Fruit fly (Drosophila melanogaster) S2 (cell line): ENCODE results near the gene CG5126.

ENCODE experiments used
- CG8478 ChIP-seq: fragments of >200 bp; optimal IDR thresholded peaks from 2 replicates; lab custom pipeline; 2018
- CTCF ChIP-seq, 2 experiments: fragments of >200 bp; optimal IDR thresholded peaks; 2 replicates each; lab custom pipeline; 2018

The CG5126 gene

dm6 chr2L:1183799-1184198, at the start of gene CG5126, which contains the start of gene Tgt:
Gene CG5126 (minus strand): TSS chr2L:1184020.
Gene Tgt (plus strand): TSS chr2L:1184065.
- TF ChIP-seq CTCF (optimal IDR thresholded peaks at IDR 0.05; lab: Kevin White, UChicago) = peak; percentile 68 to 83
- TF ChIP-seq CG8478 (lab: Kevin White, UChicago) = no peak

dm6 chr2L:1230691-1231090, 46.9 kb upstream of the CG5126 start:
- TF ChIP-seq CG8478 (lab: Kevin White, UChicago) = no peak
- no peak for TF ChIP-seq CTCF (optimal IDR thresholded peaks at IDR 0.05; lab: Kevin White, UChicago)

DNA sequence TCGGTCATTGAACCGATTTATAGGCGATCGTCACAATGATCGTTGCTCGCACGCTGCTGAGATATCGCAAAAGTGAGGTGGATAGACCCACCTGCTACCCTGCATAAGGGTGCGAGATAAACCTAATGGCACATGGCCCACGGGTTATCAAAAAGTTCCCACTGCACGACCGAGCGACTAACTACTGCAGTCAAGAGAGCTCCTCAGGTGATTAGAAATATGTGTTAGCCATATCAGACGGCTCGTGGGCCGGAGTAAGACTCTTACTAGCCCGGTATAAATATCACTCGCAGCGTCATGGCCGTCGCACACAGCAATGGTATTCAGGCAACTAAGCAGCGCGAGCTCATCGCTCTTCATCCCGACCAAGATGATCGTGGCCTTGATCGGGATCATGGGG, 35.2 kb upstream of the CG5126 start, which contains the start of gene CG42329:
Gene CG42329 (plus strand): TSS at position 301 of the 400 bp plus-strand sequence.
- TF ChIP-seq CG8478 (lab: Kevin White, UChicago) (no peak), CTCF (optimal IDR thresholded peaks at IDR 0.05; lab: Kevin White, UChicago) (no peak)

DNA sequence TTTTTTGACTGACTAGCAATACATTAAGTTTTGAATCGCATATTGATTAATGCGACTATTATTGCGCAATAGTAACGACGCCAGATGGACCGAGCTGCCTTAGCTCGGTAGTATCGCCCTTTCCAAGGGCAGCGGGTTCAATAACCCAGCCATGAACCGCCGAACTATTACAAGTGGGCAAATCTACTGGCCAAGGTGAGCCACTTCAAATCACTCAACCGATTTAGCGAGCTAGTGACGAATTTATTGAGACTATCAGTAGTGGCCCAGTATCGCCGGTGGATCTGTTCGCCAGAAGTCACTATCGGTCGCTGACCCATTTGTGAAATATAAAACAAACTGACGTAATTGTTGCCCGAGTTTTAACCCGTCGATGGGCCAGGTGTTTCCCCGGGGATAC, 34.7 kb upstream of the CG5126 start:
- no peak for TF ChIP-seq CTCF (optimal IDR thresholded peaks at IDR 0.05; lab: Kevin White, UChicago)
- no peak for TF ChIP-seq CG8478 (lab: Kevin White, UChicago)

- TF ChIP-seq CG8478 (lab: Kevin White, UChicago) (no peak), CTCF (optimal IDR thresholded peaks at IDR 0.05; lab: Kevin White, UChicago) (no peak)
These were observed 34.2 kb upstream of the CG5126 start for dm6 chr2L:1217892-1218473.

- no peak for TF ChIP-seq CTCF (optimal IDR thresholded peaks at IDR 0.05; lab: Kevin White, UChicago)
- no peak for TF ChIP-seq CG8478 (lab: Kevin White, UChicago)
These were observed 33.3 kb upstream of the CG5126 start for dm6 chr2L:1217033-1217612.

DNA sequence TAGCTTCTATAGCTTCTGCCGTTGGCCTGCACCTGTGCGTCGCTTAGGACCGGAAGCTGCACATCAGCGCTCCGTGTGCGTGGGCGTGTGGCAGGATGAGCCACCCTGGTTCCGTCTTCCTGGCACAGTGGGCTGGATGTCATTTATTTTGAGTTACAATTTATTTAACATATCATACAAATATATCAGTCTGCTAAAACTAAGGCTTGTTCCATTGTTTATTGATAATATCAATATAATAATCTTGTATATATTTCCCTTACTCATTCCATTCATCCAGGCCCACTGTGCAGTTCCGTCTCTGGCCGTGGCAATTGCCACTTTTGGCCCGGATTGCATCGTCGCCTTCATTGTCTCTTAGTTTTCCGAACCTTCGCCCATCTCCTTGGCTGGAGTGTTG, 30.6 kb upstream of the CG5126 start:
- TF ChIP-seq CG8478 (lab: Kevin White, UChicago) (no peak), CTCF (optimal IDR thresholded peaks at IDR 0.05; lab: Kevin White, UChicago) (no peak)

DNA sequence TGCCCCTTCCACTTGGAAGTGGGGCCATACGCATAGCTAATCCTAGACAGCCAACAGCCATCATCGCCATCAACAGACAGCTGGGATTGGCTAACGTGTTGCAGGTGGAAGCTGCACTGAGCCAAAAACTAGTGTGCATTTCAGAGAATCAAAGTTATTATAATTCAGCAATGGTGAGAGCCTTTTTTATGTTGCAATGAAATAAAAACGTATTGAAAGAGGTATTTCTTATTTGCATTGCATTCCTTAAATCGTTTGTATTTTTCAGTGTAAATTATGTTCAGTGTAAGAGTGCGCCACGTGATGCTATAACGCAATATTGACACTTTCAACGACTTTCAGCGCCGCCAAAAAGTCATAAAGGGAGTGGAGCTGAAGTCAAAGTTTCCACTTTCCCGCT, 29.8 kb upstream of the CG5126 start:
- TF ChIP-seq CG8478 (lab: Kevin White, UChicago) (no peak), CTCF (optimal IDR thresholded peaks at IDR 0.05; lab: Kevin White, UChicago) (no peak)

DNA sequence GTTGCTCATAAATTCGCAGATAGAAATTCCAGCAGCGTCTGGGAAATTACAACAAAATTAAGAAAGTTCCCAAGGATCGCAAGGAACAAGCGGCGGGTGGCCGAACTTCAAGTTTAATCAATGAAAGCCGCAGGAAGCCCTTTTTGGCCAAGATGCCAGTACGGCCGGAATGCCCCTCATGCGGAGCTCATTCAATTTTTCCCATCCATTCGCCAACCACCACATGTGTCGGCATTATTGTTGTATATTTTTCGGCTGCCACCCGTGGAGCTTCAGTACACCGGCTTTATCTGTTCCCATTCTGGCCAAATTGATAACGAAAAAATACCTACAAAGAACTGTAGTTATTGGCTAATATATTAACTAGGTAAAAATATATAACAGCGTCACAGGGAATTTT, 27.7 kb upstream of the CG5126 start:
- TF ChIP-seq CG8478 (lab: Kevin White, UChicago) (no peak), CTCF (optimal IDR thresholded peaks at IDR 0.05; lab: Kevin White, UChicago) (no peak)

DNA sequence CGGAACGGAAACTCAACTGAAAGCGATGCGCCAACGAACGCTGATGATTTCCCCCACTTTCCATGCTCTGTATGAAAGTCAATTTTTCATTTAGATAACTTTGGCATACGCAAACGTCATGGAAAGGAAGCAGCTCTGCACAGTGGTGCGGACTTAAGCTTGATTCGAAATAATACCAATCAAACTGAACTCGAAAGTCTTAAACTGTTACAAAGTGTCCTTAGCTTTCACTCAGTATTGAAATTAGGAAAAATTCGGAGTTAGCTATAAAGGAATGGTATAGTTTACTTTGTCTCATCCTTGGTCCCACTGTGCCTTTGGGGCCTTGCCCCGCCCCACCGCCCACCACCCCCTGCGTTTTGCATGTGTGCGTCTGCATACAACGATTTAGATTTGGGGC, 23.6 kb upstream of the CG5126 start:
- TF ChIP-seq CG8478 (lab: Kevin White, UChicago) (no peak), CTCF (optimal IDR thresholded peaks at IDR 0.05; lab: Kevin White, UChicago) (no peak)

DNA sequence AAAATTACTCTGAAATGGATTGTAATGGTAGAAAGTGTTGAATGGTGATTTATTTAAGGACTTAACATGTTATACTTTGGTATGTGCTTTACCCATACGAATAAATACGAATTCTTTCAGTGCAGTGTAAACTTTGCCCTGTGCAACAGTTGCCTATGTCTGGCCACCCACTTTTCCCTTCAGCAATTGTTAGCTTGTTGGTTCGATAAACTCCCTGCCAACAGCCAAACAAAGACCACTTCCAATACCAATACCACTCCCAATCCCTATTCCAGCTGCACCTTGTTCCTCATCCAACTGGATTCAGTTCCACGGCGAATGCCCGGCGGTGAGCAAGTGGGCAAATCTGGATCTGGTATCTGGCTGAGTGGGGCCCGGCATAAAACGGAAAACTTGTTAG, 20.1 kb upstream of the CG5126 start, which contains the start of gene CG14342:
Gene CG14342 (plus strand): TSS at position 301 of the 400 bp plus-strand sequence.
- no peak for TF ChIP-seq CG8478 (lab: Kevin White, UChicago)
- TF ChIP-seq CTCF (optimal IDR thresholded peaks at IDR 0.05; lab: Kevin White, UChicago) = no peak

- TF ChIP-seq CG8478 (lab: Kevin White, UChicago) (no peak), CTCF (optimal IDR thresholded peaks at IDR 0.05; lab: Kevin White, UChicago) (no peak)
These were observed 18.6 kb upstream of the CG5126 start for dm6 chr2L:1202445-1202844.

- TF ChIP-seq CTCF (optimal IDR thresholded peaks at IDR 0.05; lab: Kevin White, UChicago) = no peak
- no peak for TF ChIP-seq CG8478 (lab: Kevin White, UChicago)
These were observed 17.6 kb upstream of the CG5126 start for dm6 chr2L:1201396-1201837.

DNA sequence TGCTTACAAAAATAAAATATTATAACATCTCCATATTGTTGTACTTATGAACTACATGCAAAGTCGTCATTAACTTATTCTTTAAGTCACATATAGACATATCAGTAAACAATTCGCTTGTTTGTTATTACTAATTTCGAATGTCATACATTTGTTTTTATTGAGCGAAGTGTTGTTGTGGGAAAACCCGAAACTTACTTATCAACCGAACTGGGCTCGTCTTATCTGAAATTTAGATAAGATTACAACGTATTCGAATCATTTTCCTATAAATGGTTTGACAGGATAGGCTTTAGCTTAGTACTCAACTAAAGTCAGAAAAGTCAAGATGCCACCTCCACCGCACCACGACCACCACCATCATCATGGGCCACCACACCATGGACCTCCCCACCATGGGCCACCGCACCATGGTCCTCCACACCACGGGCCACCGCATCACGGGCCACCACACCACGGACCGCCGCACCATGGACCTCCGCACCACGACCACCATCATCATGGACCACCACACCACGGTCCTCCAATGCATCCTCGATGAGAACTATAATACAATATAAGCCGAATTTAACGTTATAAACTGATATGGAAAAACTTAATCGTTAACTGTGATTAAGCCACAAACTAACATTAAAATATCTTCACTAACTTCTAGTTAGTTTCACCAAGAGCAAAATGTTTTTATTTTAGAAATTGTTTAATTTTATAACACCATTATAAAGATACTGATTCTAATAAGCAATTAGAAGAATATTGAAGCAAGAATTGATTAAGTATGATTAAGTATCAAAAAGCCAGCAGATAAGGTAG, 16.3 kb upstream of the CG5126 start, which contains the start of the genes CG43349 and CG5011:
Gene CG43349 (plus strand): TSS at position 294 of the 810 bp plus-strand sequence.
Gene CG5011 (plus strand): TSS at position 760 of the 810 bp plus-strand sequence.
- no peak for TF ChIP-seq CG8478 (lab: Kevin White, UChicago)
- TF ChIP-seq CTCF (optimal IDR thresholded peaks at IDR 0.05; lab: Kevin White, UChicago) = no peak

DNA sequence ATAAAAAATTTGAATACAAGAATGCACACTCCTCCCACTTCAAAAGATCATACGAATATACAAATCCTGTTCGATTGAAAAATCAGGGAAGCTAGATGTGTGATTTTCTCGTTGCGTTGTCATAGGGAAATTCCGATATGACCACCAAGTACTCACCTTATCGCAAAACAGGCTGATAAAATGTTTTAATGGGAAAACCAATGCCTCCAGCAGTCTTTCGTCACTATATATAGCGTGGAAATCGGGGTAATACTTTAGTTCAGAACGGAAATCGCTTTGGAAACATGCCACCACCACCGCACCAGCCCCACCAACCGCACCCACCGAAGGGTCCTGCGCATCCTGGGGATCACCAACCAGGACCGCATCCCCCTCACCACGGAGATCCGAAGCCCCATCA, 15.3 kb upstream of the CG5126 start, which contains the start of the genes CG5139 and CG43348:
Gene CG5139 (minus strand): TSS at position 101 of the 400 bp plus-strand sequence.
Gene CG43348 (plus strand): TSS at position 247 of the 400 bp plus-strand sequence.
- TF ChIP-seq CTCF (optimal IDR thresholded peaks at IDR 0.05; lab: Kevin White, UChicago) (no peak), CG8478 (lab: Kevin White, UChicago) (no peak)
